2 fruit fly cellular contexts compared by ENCODE assay signal in the genomic region with DNA sequence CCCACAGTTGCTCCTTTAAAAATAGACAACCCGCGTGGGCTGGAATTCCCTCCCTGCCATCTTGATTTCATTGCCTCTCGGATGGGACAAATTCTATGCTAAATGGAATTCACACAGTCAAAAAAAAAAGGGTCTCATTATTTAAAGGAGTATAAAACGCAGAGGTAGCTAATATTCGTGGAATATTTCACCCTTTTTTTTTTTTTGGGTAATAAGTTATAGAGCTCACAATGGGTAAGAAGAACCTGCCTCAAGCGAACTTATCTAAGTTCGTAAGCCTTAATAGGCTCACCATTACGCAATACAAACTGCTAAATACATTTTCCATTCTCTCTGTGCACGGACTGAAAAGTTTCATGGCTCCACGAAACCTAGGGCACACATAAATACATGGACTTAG.
TF ChIP-seq lines count a peak whose summit lies in the region.

No protein-coding gene starts in this region.

TF ChIP-seq in whole organism, embryonic, 481 proteins besides CTCF, POLR2A, EP300 and RAD21 (continued from another document):
- TF ChIP-seq CG14441 (GFP tag; IDR thresholded peaks at IDR 0.05; lab: Robert Waterston, UW) (no peak), Mes4 (GFP tag; optimal IDR thresholded peaks at IDR 0.05; lab: Kevin White, UChicago) (no peak), ind (GFP tag; optimal IDR thresholded peaks at IDR 0.05; lab: Kevin White, UChicago) (peak; percentile 0), Poxn (GFP tag; IDR thresholded peaks at IDR 0.05; lab: Robert Waterston, UW) (no peak), sima (GFP tag; optimal IDR thresholded peaks at IDR 0.05; lab: Kevin White, UChicago) (no peak), sens (GFP tag; lab: Kevin White, UChicago) (peak; percentile 37), ranshi (GFP tag; IDR thresholded peaks at IDR 0.05; lab: Robert Waterston, UW) (0 out of 2 replicates have a peak, but pooled peaks have one; percentile 30), BtbVII (GFP tag; optimal IDR thresholded peaks at IDR 0.05; lab: Kevin White, UChicago) (peak; percentile 51), HmgZ (tag; optimal IDR thresholded peaks at IDR 0.05; lab: Kevin White, UChicago) (no peak), CG2678 (tag; optimal IDR thresholded peaks at IDR 0.05; lab: Kevin White, UChicago) (peak; percentile 54), CG7556 (GFP tag; optimal IDR thresholded peaks at IDR 0.05; lab: Kevin White, UChicago) (peak; percentile 34), NC2α (GFP tag; optimal IDR thresholded peaks at IDR 0.05; lab: Kevin White, UChicago) (no peak), Tbp (GFP tag; optimal IDR thresholded peaks at IDR 0.05; lab: Kevin White, UChicago) (no peak), CG3281 (GFP tag; optimal IDR thresholded peaks at IDR 0.05; lab: Kevin White, UChicago) (peak; percentile 40), CG6813 (GFP tag; optimal IDR thresholded peaks at IDR 0.05; lab: Kevin White, UChicago) (peak; percentile 1), sd (tag; optimal IDR thresholded peaks at IDR 0.05; lab: Kevin White, UChicago) (peak; percentile 76), CG10979 (tag; optimal IDR thresholded peaks at IDR 0.05; lab: Kevin White, UChicago) (no peak), CG11504 (tag; optimal IDR thresholded peaks at IDR 0.05; lab: Kevin White, UChicago) (peak; percentile 36), Oli (tag; optimal IDR thresholded peaks at IDR 0.05; lab: Kevin White, UChicago) (peak; percentile 5), so (GFP tag; IDR thresholded peaks at IDR 0.05; lab: Robert Waterston, UW) (no peak), CG9727 (GFP tag; optimal IDR thresholded peaks at IDR 0.05; lab: Kevin White, UChicago) (peak; percentile 2), Hand (GFP tag; optimal IDR thresholded peaks at IDR 0.05; lab: Kevin White, UChicago) (peak; percentile 71), nmo (GFP tag; optimal IDR thresholded peaks at IDR 0.05; lab: Kevin White, UChicago) (peak; percentile 3), CoRest (tag; optimal IDR thresholded peaks at IDR 0.05; lab: Kevin White, UChicago) (peak; percentile 21), CG10209 (GFP tag; optimal IDR thresholded peaks at IDR 0.05; lab: Kevin White, UChicago) (no peak), CG15514 (GFP tag; optimal IDR thresholded peaks at IDR 0.05; lab: Kevin White, UChicago) (peak; percentile 19), CG13894 (tag; optimal IDR thresholded peaks at IDR 0.05; lab: Kevin White, UChicago) (peak; percentile 41), da (GFP tag; optimal IDR thresholded peaks at IDR 0.05; lab: Kevin White, UChicago) (no peak), Dbx (GFP tag; IDR thresholded peaks at IDR 0.05; lab: Robert Waterston, UW) (peak; percentile 65; the same call in 2 of the 3 replicates), org-1 (GFP tag; optimal IDR thresholded peaks at IDR 0.05; lab: Kevin White, UChicago) (no peak), CG15479 (GFP tag; optimal IDR thresholded peaks at IDR 0.05; lab: Kevin White, UChicago) (no peak), Pdp1 (GFP tag; optimal IDR thresholded peaks at IDR 0.05; lab: Kevin White, UChicago) (peak in 1 of 2 experiments; percentile 13), row (GFP tag; IDR thresholded peaks at IDR 0.05; lab: Robert Waterston, UW) (peak; percentile 54; the same call in 2 of the 3 replicates), gro (GFP tag; optimal IDR thresholded peaks at IDR 0.05; lab: Kevin White, UChicago) (no peak), abd-A (tag; optimal IDR thresholded peaks at IDR 0.05; lab: Kevin White, UChicago) (peak; percentile 46), CG6272 (GFP tag; IDR thresholded peaks at IDR 0.05; lab: Robert Waterston, UW) (no peak), PHDP (tag; optimal IDR thresholded peaks at IDR 0.05; lab: Kevin White, UChicago) (peak; percentile 10), CG16863 (GFP tag; optimal IDR thresholded peaks at IDR 0.05; lab: Kevin White, UChicago) (no peak), CG7839 (tag; optimal IDR thresholded peaks at IDR 0.05; lab: Kevin White, UChicago) (peak; percentile 44), ara (GFP tag; IDR thresholded peaks at IDR 0.05; lab: Robert Waterston, UW) (no peak), CG9932 (GFP tag; IDR thresholded peaks at IDR 0.05; lab: Robert Waterston, UW) (0 out of 2 replicates have a peak, but pooled peaks have one; percentile 10), h (optimal IDR thresholded peaks at IDR 0.05; lab: Kevin White, UChicago) (no peak), p53 (GFP tag; optimal IDR thresholded peaks at IDR 0.05; lab: Kevin White, UChicago) (no peak), run (tag; optimal IDR thresholded peaks at IDR 0.05; lab: Kevin White, UChicago) (no peak), stc (GFP tag; IDR thresholded peaks at IDR 0.05; lab: Robert Waterston, UW) (no peak), Ada2b (GFP tag; IDR thresholded peaks at IDR 0.05; lab: Robert Waterston, UW) (peak; percentile 5; the same call in 1 of the 2 replicates), MBD-R2 (GFP tag; IDR thresholded peaks at IDR 0.05; lab: Robert Waterston, UW) (no peak), croc (GFP tag; conservative IDR thresholded peaks at IDR 0.05; lab: Robert Waterston, UW) (no peak), dmrt99B (tag; optimal IDR thresholded peaks at IDR 0.05; lab: Kevin White, UChicago) (peak; percentile 23), CG3065 (GFP tag; optimal IDR thresholded peaks at IDR 0.05; lab: Kevin White, UChicago) (no peak), CG10274 (GFP tag; optimal IDR thresholded peaks at IDR 0.05; lab: Kevin White, UChicago) (no peak), Fer3 (tag; optimal IDR thresholded peaks at IDR 0.05; lab: Kevin White, UChicago) (peak; percentile 40), CG2120 (GFP tag; optimal IDR thresholded peaks at IDR 0.05; lab: Kevin White, UChicago) (peak; percentile 60), CG11456 (GFP tag; IDR thresholded peaks at IDR 0.05; lab: Robert Waterston, UW) (peak; percentile 8; the same call in 1 of the 3 replicates), lilli (GFP tag; optimal IDR thresholded peaks at IDR 0.05; lab: Kevin White, UChicago) (peak; percentile 30), CG15269 (tag; optimal IDR thresholded peaks at IDR 0.05; lab: Kevin White, UChicago) (peak; percentile 45), sna (GFP tag; IDR thresholded peaks at IDR 0.05; lab: Robert Waterston, UW; ENCODE audit: partially characterized antibody) (no peak), Ets65A (GFP tag; lab: Kevin White, UChicago) (no peak), CG18599 (GFP tag; optimal IDR thresholded peaks at IDR 0.05; lab: Kevin White, UChicago) (peak; percentile 71), Hmr (GFP tag; optimal IDR thresholded peaks at IDR 0.05; lab: Kevin White, UChicago) (peak; percentile 48), bbx (GFP tag; IDR thresholded peaks at IDR 0.05; lab: Robert Waterston, UW; ENCODE audit: partially characterized antibody) (no peak), Drgx (GFP tag; IDR thresholded peaks at IDR 0.05; lab: Robert Waterston, UW) (no peak; the same call in 1 of the 2 replicates), Bdp1 (GFP tag; optimal IDR thresholded peaks at IDR 0.05; lab: Kevin White, UChicago) (no peak)

TF ChIP-seq in whole organism, prepupa, 60 proteins besides CTCF, POLR2A, EP300 and RAD21 (continued from another document):
- no peak for TF ChIP-seq CG15336 (GFP tag; IDR thresholded peaks at IDR 0.05; lab: Robert Waterston, UW)
- TF ChIP-seq CG31627 (GFP tag; optimal IDR thresholded peaks at IDR 0.05; lab: Kevin White, UChicago): no peak
- TF ChIP-seq fkh (GFP tag; optimal IDR thresholded peaks at IDR 0.05; lab: Kevin White, UChicago): no peak
- no peak for TF ChIP-seq CG9139 (GFP tag; optimal IDR thresholded peaks at IDR 0.05; lab: Kevin White, UChicago)
- no peak for TF ChIP-seq esn (GFP tag; optimal IDR thresholded peaks at IDR 0.05; lab: Kevin White, UChicago)
- TF ChIP-seq Lpt (GFP tag; optimal IDR thresholded peaks at IDR 0.05; lab: Kevin White, UChicago): no peak
- TF ChIP-seq fd85E (GFP tag; optimal IDR thresholded peaks at IDR 0.05; lab: Kevin White, UChicago): no peak
- no peak for TF ChIP-seq svp (GFP tag; lab: Kevin White, UChicago)
- TF ChIP-seq CG8119 (GFP tag; IDR thresholded peaks at IDR 0.05; lab: Robert Waterston, UW): 0 out of 3 replicates have a peak, but pooled peaks have one; percentile 32
- peak; percentile 6 for TF ChIP-seq pdm3 (GFP tag; optimal IDR thresholded peaks at IDR 0.05; lab: Kevin White, UChicago)
- TF ChIP-seq net (GFP tag; optimal IDR thresholded peaks at IDR 0.05; lab: Kevin White, UChicago): no peak
- no peak for TF ChIP-seq cyc (GFP tag; optimal IDR thresholded peaks at IDR 0.05; lab: Kevin White, UChicago)
- no peak for TF ChIP-seq CG3919 (GFP tag; optimal IDR thresholded peaks at IDR 0.05; lab: Kevin White, UChicago)
- TF ChIP-seq Eip75B (GFP tag; optimal IDR thresholded peaks at IDR 0.05; lab: Kevin White, UChicago): peak; percentile 12
- TF ChIP-seq Blimp-1 (GFP tag; optimal IDR thresholded peaks at IDR 0.05; lab: Kevin White, UChicago): no peak
- TF ChIP-seq CG6854 (GFP tag; optimal IDR thresholded peaks at IDR 0.05; lab: Kevin White, UChicago): no peak
- TF ChIP-seq dac (GFP tag; optimal IDR thresholded peaks at IDR 0.05; lab: Kevin White, UChicago): no peak
- no peak for TF ChIP-seq CG34406 (GFP tag; optimal IDR thresholded peaks at IDR 0.05; lab: Kevin White, UChicago)
